Fruit fly (Drosophila melanogaster) ovary, adult (tissue): ENCODE measurements around the gene CG16812.

Experiments used
- CG17801 ChIP-seq: fragments of 200-800 bp; optimal IDR thresholded peaks from 2 replicates; lab custom pipeline; 2019; ENCODE audit warnings: missing biosample characterization, mild to moderate bottlenecking, missing genetic modification characterization, moderate library complexity; ENCODE audit not compliant: partially characterized antibody

CG16812 gene

DNA sequence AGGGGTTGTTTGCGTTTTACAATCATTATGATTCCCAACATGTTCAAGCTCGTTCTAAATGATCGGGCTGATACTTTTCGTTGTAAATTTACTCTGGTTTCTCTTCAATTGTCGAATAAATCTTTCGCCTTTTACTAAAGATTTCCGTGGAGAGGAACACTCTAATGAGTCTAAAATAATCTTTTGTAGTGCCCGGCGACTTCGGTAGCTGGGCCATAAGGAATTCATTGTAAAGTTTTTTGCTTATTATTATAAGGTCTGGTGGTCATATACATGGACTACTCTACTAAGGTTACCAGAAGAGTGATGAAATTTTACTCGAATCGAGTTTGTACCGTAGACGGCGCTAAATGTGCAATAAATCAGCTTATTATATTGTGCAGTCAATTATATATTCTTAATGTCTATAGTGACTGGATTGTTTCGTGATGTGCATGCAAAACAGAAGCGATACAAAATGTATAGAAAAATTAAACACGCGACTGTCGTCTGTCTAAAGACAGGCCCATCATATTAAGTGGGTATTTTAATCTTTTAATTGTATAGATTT lies 22.4 kb downstream of the CG16812 start:
- TF ChIP-seq CG17801 (GFP tag; lab: Kevin White, UChicago): no peak

DNA sequence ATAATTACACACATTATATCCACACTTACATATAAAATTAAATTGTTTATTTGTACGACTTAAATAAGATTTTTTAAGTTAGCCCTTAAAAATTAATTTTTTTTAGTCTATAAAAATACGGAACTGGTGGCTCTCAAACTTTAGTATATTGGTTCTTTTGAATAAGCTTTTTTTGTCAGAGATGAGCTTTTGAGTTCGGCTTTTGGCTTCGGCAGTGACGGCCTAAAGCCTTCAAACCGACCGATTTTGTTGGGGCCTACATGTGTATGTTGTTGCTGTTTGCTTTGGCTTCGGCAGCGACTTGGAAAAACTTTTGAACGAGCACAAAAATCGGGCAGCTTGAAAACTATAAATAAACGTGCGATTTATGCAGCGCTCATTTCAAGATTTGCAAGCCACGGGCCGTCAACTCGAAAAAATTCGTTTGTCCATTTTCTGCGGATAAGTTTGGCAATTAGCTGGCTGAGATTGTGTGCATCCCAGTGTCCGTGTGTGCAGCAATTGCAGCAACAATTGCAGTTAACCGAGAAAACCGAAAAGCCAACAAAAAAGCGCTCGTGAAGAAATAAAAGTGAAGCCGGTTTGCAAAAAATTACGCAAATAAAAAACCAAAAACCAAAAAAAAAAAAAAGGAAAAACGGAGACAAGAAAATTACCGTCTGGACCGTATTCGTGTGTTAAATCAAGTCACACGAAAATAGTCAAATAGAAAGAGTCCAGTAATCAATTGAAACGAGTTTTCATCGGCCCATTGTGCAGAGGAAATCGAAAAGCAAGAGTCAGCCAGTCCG lies 23.7 kb downstream of the CG16812 start, which contains the start of gene CG16820:
CG16820 (plus strand) TSS at position 378 of the 791 bp plus-strand sequence.
- TF ChIP-seq CG17801 (GFP tag; lab: Kevin White, UChicago): no peak

DNA sequence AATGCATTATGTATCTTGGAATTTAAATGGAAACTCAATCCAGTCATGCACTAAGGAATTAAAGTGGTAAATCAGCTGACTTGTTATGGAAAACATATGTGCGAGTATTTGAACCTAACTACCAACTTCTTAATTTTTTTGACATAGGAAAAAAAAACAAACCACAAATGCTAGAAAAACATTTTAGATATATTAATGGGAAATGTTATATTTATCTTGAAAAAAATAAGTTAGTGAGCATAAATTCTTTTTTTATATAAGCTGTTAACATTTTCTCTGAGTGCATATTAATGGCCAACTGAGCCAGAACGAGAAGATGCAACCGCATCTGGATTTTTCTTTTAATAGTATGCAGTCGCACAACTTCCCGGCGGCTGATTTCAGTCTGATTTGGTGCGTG lies 28.8 kb downstream of the CG16812 start:
- TF ChIP-seq CG17801 (GFP tag; lab: Kevin White, UChicago): no peak

DNA sequence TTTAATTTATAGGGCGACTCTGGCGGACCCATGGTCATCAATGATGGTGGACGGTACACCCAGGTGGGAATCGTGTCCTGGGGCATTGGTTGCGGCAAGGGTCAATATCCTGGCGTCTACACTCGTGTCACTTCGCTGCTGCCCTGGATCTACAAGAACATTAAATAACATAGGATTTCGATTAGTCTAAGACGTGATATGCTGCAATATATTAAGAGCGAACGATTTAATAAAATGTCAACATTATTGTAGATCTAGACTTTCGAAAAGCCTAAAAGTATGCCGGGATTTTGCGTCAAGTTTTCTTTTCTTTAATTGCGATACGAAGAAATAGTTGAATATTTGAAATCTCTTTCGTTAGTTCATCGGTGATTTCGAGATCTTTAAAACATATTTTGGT lies 34.8 kb downstream of the CG16812 start, which contains the start of gene Naa20B:
Naa20B (plus strand) TSS at position 301 of the 400 bp plus-strand sequence.
- TF ChIP-seq CG17801 (GFP tag; lab: Kevin White, UChicago): no peak

DNA sequence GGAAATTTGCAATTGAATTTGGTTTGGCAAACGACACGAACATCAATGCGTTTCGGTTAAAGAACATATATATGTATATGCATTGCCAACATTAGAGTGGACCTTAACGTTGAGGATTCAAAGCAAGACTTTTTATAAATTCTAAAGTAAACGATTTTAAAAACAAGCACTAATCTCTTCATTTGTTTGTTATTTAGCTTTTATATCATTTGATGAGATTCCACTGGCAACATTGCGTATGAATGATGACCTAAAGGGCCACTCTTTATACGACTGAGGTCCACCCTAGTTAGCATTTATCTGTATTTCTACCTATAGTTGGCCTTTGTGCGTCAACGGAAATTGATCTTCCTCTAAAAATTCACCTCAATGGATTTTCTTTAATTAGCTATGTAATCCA lies 36.3 kb downstream of the CG16812 start:
- TF ChIP-seq CG17801 (GFP tag; lab: Kevin White, UChicago): no peak

DNA sequence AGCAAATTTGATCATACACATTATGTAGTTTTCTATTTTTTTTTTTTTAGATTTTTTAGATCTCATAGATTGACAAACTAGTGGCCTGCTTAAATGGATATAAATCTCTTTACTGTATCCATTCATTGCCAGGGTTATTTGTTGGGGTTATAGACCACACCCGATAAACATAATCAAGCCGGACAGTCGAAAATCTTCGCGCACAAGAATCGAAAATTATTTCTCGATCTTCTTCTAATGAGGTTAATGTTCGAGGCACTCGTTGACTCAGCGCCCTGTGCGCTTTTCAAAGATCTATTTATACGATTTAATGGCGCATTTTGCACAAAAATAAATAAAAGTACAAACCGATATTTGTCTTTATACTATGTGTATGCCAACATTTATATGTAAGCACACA lies 37.3 kb downstream of the CG16812 start, which contains the start of gene CG31730:
CG31730 (minus strand) TSS at position 101 of the 400 bp plus-strand sequence.
- TF ChIP-seq CG17801 (GFP tag; lab: Kevin White, UChicago): no peak

DNA sequence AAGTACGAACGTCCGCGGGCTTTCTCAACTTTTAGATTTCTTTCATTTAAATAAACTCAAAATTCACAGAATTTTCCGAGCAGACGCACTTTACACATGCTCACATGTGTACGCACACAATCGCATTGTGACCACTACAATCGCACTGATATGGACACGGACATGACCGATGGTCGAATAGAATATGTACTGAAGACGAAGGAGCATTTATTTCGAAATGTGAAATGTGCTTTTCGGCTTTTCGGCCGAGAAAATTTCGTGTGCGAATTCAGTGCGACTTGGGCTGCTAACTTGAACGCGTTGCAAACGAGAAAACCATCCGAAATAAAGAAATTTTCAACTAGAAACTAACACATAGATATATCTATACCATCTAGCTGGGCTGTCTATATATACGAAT lies 38.4 kb downstream of the CG16812 start, which contains the start of gene CG44085:
CG44085 (plus strand) TSS at position 269 of the 400 bp plus-strand sequence.
- TF ChIP-seq CG17801 (GFP tag; lab: Kevin White, UChicago): no peak

DNA sequence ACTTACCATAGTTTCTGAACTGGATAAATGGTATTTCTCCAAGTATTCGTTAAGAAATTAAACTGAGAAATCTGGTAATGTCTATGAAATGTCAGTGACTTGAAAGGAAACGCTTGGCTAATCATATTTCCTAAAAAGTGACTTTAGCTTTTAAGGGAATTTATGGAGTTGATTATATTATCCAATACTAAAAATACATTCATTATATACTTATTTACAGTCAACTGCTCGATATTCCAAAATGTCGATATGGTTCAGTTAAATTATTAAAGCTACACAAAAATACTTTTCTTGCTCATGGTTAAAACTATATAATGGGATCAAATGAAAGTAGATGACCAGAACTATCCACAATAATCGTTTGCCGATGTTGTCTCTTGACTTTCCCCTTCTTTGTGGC lies 43.4 kb downstream of the CG16812 start, which contains the start of gene CG31848:
CG31848 (minus strand) TSS at position 101 of the 400 bp plus-strand sequence.
- TF ChIP-seq CG17801 (GFP tag; lab: Kevin White, UChicago): no peak

DNA sequence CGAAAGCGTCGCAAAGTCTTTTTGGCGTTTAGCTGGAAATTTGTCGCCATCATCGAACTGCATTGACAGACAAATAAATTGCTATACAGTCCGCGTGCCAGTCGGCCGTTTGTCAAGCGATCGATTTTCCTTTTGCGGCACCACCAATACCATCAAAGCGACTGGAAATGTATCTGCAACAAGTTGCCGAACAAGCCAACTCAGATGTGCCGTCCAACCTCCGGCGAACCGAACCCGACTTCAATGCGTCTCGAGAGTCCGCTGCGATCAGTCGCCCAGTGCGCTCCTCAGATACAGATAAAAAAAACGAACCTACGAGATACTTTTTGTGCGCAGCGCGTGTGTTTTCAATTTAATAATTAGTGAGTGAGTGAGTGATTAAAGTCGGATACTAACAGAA lies 44.2 kb downstream of the CG16812 start:
- no peak for TF ChIP-seq CG17801 (GFP tag; lab: Kevin White, UChicago)

DNA sequence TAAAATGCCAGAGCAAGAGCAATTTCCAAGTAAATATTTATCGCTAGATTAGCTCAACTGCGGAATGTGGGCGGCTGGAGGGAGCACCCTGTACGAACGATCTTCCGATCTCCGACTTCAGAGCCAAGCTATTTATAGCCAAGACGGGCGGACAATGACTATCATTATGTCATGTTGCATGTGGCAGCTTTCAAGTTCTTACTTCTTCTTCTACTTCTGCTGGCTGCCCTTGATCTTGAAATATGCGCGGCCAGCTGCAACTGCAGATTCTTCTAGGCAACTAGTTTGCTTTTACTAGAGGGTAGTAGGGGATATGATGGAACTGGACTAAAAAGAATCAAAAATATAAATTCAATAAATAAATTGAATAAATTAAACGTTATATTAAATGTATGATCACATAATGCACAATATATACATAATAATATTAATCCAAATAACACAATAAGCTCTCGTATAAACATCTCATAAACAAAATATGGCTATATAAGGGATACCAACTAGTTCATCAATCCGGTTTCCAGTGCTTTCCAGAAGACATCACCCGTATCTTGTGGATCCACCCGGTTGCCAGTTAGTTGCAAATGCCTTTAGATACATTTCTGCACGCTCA lies 45.8 kb downstream of the CG16812 start:
- TF ChIP-seq CG17801 (GFP tag; lab: Kevin White, UChicago): no peak

DNA sequence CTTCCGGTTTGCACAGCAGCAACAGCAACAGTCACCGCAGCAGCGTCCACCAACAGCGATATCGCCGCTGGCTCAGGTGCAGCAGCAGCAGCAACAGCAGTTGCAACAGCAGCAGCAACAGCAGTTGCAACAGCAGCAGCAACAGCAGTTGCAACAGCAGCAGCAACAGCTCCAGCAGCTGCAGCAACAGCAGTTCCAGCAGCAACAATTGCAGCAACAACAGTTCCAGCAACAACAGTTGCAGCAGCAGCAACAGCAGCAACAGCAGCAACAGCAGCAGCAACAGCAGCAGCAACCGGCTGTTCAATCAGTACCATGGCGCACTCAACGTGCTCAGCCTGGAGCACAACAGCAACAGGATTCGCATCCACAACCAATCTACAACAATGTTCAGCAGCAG lies 50.2 kb downstream of the CG16812 start:
- no peak for TF ChIP-seq CG17801 (GFP tag; lab: Kevin White, UChicago)
